Worm (Caenorhabditis elegans): ENCODE results near the gene lips-10.
A peak's percentile ranks its signal among the peaks of the same experiment; 100 is the strongest.

Gene lips-10

DNA sequence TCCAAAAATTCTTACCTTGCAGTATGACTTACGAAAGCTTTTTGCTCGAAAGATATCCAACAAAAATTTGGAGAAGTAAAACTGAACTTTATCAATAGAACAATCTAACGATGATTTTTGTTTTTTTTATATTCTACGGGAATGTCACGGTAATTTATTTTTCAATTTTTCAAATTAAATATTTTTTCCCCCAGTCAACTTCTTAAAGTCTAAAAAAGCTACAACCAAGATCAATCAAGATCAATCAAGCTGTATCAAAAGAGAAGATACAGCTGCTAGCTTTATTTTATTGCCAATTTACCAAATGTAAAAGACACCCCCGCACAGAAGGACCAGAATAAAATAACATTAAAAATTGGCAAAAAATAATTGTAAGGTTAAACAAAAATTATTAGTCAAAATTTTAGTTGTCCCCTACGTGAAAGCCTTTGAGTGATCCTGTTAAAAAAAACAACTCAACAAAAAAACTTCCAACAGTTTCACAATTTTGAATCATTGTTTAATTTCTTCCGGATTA is 36.4 kb downstream of the lips-10 start, which contains the start of the genes M05D6.1 and M05D6.3:
TSS of gene M05D6.1 (minus strand) at position 101 of the 517 bp plus-strand sequence.
TSS of gene M05D6.3 (plus strand) at position 467 of the 517 bp plus-strand sequence.
- TF ChIP-seq athp-1 (tag; optimal IDR thresholded peaks at IDR 0.05): no peak
- no peak for TF ChIP-seq nfya-1 (tag; optimal IDR thresholded peaks at IDR 0.05; ENCODE audit: borderline replicate concordance, insufficient read depth)
- no peak for TF ChIP-seq F55B11.4 (tag; optimal IDR thresholded peaks at IDR 0.05; ENCODE audit: borderline replicate concordance, insufficient read depth)
- TF ChIP-seq hlh-12 (tag; optimal IDR thresholded peaks at IDR 0.05): no peak
- no peak for TF ChIP-seq K11D2.4 (GFP tag; IDR thresholded peaks at IDR 0.05)
- no peak for TF ChIP-seq madf-3 (GFP tag; IDR thresholded peaks at IDR 0.05)
- no peak for TF ChIP-seq somi-1 (GFP tag; optimal IDR thresholded peaks at IDR 0.05)
- TF ChIP-seq F22D6.2 (tag; optimal IDR thresholded peaks at IDR 0.05): no peak
- TF ChIP-seq snpc-1.1 (tag; optimal IDR thresholded peaks at IDR 0.05; ENCODE audit: insufficient read depth): no peak
- TF ChIP-seq lir-1 (GFP tag; conservative IDR thresholded peaks at IDR 0.05): no peak
- no peak for TF ChIP-seq efl-1 (GFP tag; optimal IDR thresholded peaks at IDR 0.05)
- TF ChIP-seq fkh-3 (tag; optimal IDR thresholded peaks at IDR 0.05): no peak
- TF ChIP-seq let-526 (GFP tag; IDR thresholded peaks at IDR 0.05): no peak
- TF ChIP-seq die-1 (tag; optimal IDR thresholded peaks at IDR 0.05): no peak

DNA sequence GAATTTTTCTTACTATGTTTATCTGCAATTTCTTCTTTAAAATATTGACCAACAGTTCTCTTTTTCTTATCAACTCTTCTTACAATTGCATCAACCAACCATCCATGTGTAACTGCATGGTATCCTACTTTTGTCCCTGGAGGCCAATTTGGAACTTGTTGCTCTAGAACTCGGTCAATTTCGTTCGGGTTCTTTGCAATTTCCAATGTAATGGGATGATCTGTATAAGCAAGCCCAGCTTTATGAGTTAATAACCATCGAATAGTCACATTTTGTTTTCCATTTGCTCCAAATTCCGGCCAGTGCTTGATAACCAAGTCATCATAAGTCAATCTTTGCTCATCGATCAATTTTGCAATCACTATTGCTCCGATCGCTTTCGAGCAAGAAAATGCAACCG is 40.4 kb downstream of the lips-10 start:
- TF ChIP-seq Y56A3A.18 (GFP tag; IDR thresholded peaks at IDR 0.05) (peak; percentile 8; the same call in 1 of the 2 replicates), Y53F4B.3 (GFP tag; IDR thresholded peaks at IDR 0.05) (no peak), ceh-100 (GFP tag; IDR thresholded peaks at IDR 0.05) (no peak), fkh-3 (tag; optimal IDR thresholded peaks at IDR 0.05) (no peak), ceh-58 (GFP tag; IDR thresholded peaks at IDR 0.05) (0 out of 2 replicates have a peak, but pooled peaks have one; percentile 67), B0336.3 (GFP tag; IDR thresholded peaks at IDR 0.05) (no peak), Y53G8AR.9 (GFP tag; conservative IDR thresholded peaks at IDR 0.05) (0 out of 2 replicates have a peak, but pooled peaks have one; percentile 16)

DNA sequence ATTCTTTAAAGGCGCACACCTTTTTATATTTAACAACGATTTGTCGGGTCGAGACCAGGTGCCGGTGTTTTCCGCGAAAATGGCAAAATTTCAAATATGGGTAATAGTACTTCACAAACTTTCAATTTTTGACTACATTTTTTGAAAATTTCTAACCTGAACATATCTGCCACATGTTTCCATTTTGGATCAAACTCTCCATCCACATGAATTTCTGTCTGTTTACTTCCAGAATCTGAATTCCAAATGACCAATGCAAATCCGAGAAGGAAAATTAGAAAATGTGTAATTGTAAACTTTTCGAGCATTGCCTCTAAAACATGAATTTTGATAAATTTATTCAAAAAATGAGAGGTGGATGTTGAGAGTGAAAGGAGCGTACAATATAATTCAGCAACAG is 41.2 kb downstream of the lips-10 start, which contains the start of gene lact-4:
TSS of gene lact-4 (minus strand) at position 313 of the 400 bp plus-strand sequence.
- TF ChIP-seq sptf-2 (GFP tag; optimal IDR thresholded peaks at IDR 0.05): no peak
- TF ChIP-seq madf-10 (tag; optimal IDR thresholded peaks at IDR 0.05): no peak
- TF ChIP-seq lsl-1 (GFP tag; optimal IDR thresholded peaks at IDR 0.05): peak; percentile 41
- TF ChIP-seq ama-1 (optimal IDR thresholded peaks at IDR 0.05): peak; percentile 51
- no peak for TF ChIP-seq ama-1 (GFP tag; optimal IDR thresholded peaks at IDR 0.05)
- TF ChIP-seq madf-3 (GFP tag; IDR thresholded peaks at IDR 0.05): 0 out of 2 replicates have a peak, but pooled peaks have one; percentile 9
- no peak for TF ChIP-seq egl-18 (GFP tag; IDR thresholded peaks at IDR 0.05)
- TF ChIP-seq ceh-100 (GFP tag; IDR thresholded peaks at IDR 0.05): no peak
- TF ChIP-seq Y56A3A.18 (GFP tag; IDR thresholded peaks at IDR 0.05): 0 out of 2 replicates have a peak, but pooled peaks have one; percentile 31
- no peak for TF ChIP-seq ccch-3 (GFP tag; optimal IDR thresholded peaks at IDR 0.05)
- no peak for TF ChIP-seq fkh-3 (tag; optimal IDR thresholded peaks at IDR 0.05)

DNA sequence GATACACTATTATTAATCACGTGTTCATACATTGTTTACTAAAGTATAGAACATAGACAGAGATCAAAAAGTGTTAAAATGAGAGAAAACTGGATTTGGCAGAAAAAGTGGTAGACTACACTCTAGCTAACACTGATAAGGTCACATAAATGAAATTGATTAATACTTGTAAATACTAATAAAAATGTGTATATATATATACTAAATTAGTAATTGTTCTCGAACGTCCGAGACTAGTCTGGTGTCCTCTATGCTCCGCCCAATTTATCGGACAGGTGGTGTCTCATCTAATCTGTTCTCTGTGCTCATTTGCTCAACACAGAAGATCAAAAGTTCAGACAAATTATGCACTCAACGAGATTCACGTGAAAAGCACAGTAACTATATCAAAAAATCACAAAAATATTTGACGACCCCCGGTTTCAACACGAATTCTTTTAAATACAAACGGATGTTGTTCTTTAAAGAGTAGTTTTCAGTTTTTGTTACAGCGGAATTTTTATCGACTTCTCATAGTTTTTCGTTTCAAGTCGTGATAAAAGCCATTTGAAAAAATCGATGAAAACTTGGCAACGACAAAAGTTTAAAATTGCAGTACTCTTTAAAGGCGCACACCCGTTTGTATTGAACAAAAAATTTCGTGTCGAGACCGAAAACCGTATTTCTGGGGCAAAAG is 42.2 kb downstream of the lips-10 start:
- TF ChIP-seq attf-6 (GFP tag; IDR thresholded peaks at IDR 0.05): no peak
- no peak for TF ChIP-seq pha-4 (tag; optimal IDR thresholded peaks at IDR 0.05)
- TF ChIP-seq snpc-3.4 (tag; optimal IDR thresholded peaks at IDR 0.05): no peak
- TF ChIP-seq ztf-3 (GFP tag; optimal IDR thresholded peaks at IDR 0.05): no peak
- TF ChIP-seq unc-62 (GFP tag; optimal IDR thresholded peaks at IDR 0.05): no peak
- no peak for TF ChIP-seq lin-26 (GFP tag; IDR thresholded peaks at IDR 0.05)
- TF ChIP-seq gei-17 (GFP tag; optimal IDR thresholded peaks at IDR 0.05): peak; percentile 3
- no peak for TF ChIP-seq nhr-27 (tag; optimal IDR thresholded peaks at IDR 0.05)
- TF ChIP-seq D2030.7 (GFP tag; IDR thresholded peaks at IDR 0.05): no peak
- no peak for TF ChIP-seq B0019.2 (GFP tag; conservative IDR thresholded peaks at IDR 0.05)
- TF ChIP-seq hsf-1 (GFP tag; IDR thresholded peaks at IDR 0.05): peak; percentile 81
- no peak for TF ChIP-seq ceh-100 (GFP tag; IDR thresholded peaks at IDR 0.05)
- peak; percentile 19 for TF ChIP-seq F23B12.7 (tag; optimal IDR thresholded peaks at IDR 0.05; ENCODE audit: insufficient read depth)
- peak; percentile 18 for TF ChIP-seq K12H6.12 (tag; optimal IDR thresholded peaks at IDR 0.05)
- TF ChIP-seq hlh-26 (GFP tag; conservative IDR thresholded peaks at IDR 0.05): no peak
- TF ChIP-seq K11D2.4 (GFP tag; IDR thresholded peaks at IDR 0.05): peak; percentile 12; the same call in 1 of the 2 replicates
- TF ChIP-seq Y53G8AR.9 (GFP tag; conservative IDR thresholded peaks at IDR 0.05): 0 out of 2 replicates have a peak, but pooled peaks have one; percentile 16
- 0 out of 2 replicates have a peak, but pooled peaks have one; percentile 6 for TF ChIP-seq let-526 (GFP tag; IDR thresholded peaks at IDR 0.05)
- no peak for TF ChIP-seq nfya-2 (GFP tag; IDR thresholded peaks at IDR 0.05)
